Fruit fly (Drosophila melanogaster): ENCODE results near the gene CG5112.

Gene CG5112

DNA sequence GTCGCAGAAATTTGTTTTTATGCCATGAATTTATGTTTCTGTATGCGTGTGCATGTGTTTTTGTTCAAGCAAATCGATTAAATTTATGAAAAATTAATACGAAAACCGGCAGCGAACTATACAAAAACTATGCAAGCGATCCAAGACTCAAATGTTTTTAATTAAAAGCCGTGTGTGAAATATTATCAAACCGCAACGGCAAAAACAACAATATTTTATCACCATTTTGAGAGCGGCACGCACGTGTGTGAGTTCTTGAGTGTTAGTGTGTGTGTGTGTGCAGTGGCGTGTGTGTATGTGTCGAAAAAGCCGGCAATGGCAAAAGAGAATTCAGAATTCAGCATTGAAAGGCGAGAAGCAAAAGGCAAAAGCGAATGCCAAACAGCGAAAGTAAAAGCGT, 27.3 kb downstream of the CG5112 start:
- TF ChIP-seq CG32767 (GFP tag; IDR thresholded peaks at IDR 0.05) (0 out of 2 replicates have a peak, but pooled peaks have one; percentile 28), cg (GFP tag; optimal IDR thresholded peaks at IDR 0.05) (peak; percentile 60), CG6683 (GFP tag; optimal IDR thresholded peaks at IDR 0.05) (no peak), Med (GFP tag) (peak; percentile 49)

DNA sequence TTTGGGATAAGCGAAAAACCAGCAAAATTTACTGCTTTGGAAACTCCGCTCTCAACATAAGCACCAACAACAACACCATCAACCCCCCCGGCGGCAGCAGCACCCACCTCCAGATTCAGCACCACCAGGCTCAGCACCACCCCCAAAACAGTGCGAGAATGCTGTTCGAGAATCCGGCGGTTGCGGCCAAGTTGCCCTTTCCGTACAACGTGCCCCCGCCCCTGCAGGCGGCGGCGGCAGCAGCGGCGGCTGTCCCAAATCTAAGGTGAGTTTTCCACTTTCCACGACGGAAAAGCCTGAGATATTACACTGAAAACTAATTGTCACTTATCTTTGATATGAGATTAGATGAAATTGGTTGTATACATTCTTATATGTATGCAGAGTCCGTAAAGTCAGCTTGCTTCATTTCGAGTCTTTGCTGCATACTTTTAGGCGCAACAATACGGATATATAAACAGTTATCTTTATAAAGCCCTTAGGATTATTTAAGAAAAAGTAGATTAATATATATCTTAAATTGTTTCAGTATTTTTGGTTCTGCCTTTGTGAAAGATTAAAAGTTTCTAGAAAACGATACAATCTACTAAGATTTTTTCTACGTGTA, 28.3 kb downstream of the CG5112 start:
- TF ChIP-seq kni (GFP tag; optimal IDR thresholded peaks at IDR 0.05), result no peak
- peak; percentile 60 for TF ChIP-seq CG31441 (GFP tag; IDR thresholded peaks at IDR 0.05)
- peak; percentile 47 for TF ChIP-seq dmrt99B (tag; optimal IDR thresholded peaks at IDR 0.05)
- TF ChIP-seq Chrac-16 (GFP tag; optimal IDR thresholded peaks at IDR 0.05), result peak; percentile 8
- no peak for TF ChIP-seq Antp (GFP tag; optimal IDR thresholded peaks at IDR 0.05)
- TF ChIP-seq Hmr (GFP tag; optimal IDR thresholded peaks at IDR 0.05), result peak; percentile 48
- TF ChIP-seq Xbp1 (GFP tag; optimal IDR thresholded peaks at IDR 0.05), result peak; percentile 12
- no peak for TF ChIP-seq tgo (GFP tag; IDR thresholded peaks at IDR 0.05)
- TF ChIP-seq dmrt11E (tag; optimal IDR thresholded peaks at IDR 0.05), result peak; percentile 29
- peak; percentile 60 for TF ChIP-seq gem (tag; optimal IDR thresholded peaks at IDR 0.05)
- no peak for TF ChIP-seq psq (GFP tag; optimal IDR thresholded peaks at IDR 0.05)
- TF ChIP-seq sc (optimal IDR thresholded peaks at IDR 0.05), result no peak
- peak; percentile 24 for TF ChIP-seq sc (GFP tag; optimal IDR thresholded peaks at IDR 0.05)
- TF ChIP-seq Blimp-1 (GFP tag; optimal IDR thresholded peaks at IDR 0.05), result peak; percentile 55
- TF ChIP-seq Oli (tag; optimal IDR thresholded peaks at IDR 0.05), result peak; percentile 40
- TF ChIP-seq Ptx1 (GFP tag; IDR thresholded peaks at IDR 0.05), result 0 out of 2 replicates have a peak, but pooled peaks have one; percentile 7
- TF ChIP-seq tio (GFP tag; optimal IDR thresholded peaks at IDR 0.05), result peak; percentile 45
- TF ChIP-seq sisA (GFP tag; IDR thresholded peaks at IDR 0.05), result no peak
- no peak for TF ChIP-seq Poxn (GFP tag; IDR thresholded peaks at IDR 0.05)
- TF ChIP-seq CG11504 (tag; optimal IDR thresholded peaks at IDR 0.05), result peak; percentile 63
- peak; percentile 71 for TF ChIP-seq Ets65A (GFP tag)
- peak; percentile 29 for TF ChIP-seq pros (GFP tag; optimal IDR thresholded peaks at IDR 0.05)
- TF ChIP-seq lola (GFP tag; optimal IDR thresholded peaks at IDR 0.05), result peak in 1 of 3 experiments; percentile 17
- peak; percentile 46 for TF ChIP-seq CG10979 (tag; optimal IDR thresholded peaks at IDR 0.05)
- no peak for TF ChIP-seq Sry-δ (GFP tag; optimal IDR thresholded peaks at IDR 0.05)
- peak; percentile 56 for TF ChIP-seq CG18262 (tag; optimal IDR thresholded peaks at IDR 0.05)
- peak; percentile 21 for TF ChIP-seq chn (GFP tag; optimal IDR thresholded peaks at IDR 0.05)
- peak; percentile 41 for TF ChIP-seq ATbp (GFP tag; optimal IDR thresholded peaks at IDR 0.05)
- TF ChIP-seq CG9437 (GFP tag; optimal IDR thresholded peaks at IDR 0.05), result peak; percentile 21
- TF ChIP-seq CG14710 (tag; optimal IDR thresholded peaks at IDR 0.05), result peak; percentile 18
- no peak for TF ChIP-seq yki (optimal IDR thresholded peaks at IDR 0.05)
- TF ChIP-seq pzg (GFP tag; optimal IDR thresholded peaks at IDR 0.05), result no peak
- peak; percentile 23 for TF ChIP-seq fd96Cb (tag; optimal IDR thresholded peaks at IDR 0.05)
- peak; percentile 35 for TF ChIP-seq PHDP (tag; optimal IDR thresholded peaks at IDR 0.05)
- TF ChIP-seq nerfin-1 (tag; optimal IDR thresholded peaks at IDR 0.05), result peak; percentile 82
- peak; percentile 3 for TF ChIP-seq lab (GFP tag; optimal IDR thresholded peaks at IDR 0.05)
- peak; percentile 23 for TF ChIP-seq CG17359 (tag; optimal IDR thresholded peaks at IDR 0.05)
- TF ChIP-seq CG17361 (GFP tag; IDR thresholded peaks at IDR 0.05), result peak; percentile 53; the same call in 2 of the 3 replicates
- TF ChIP-seq CG17328 (GFP tag; IDR thresholded peaks at IDR 0.05), result 0 out of 2 replicates have a peak, but pooled peaks have one; percentile 12
- TF ChIP-seq CoRest (tag; optimal IDR thresholded peaks at IDR 0.05), result peak; percentile 40
- peak in 1 of 2 experiments; percentile 43 for TF ChIP-seq bsh (GFP tag; optimal IDR thresholded peaks at IDR 0.05)
- peak; percentile 32 for TF ChIP-seq unpg (GFP tag; optimal IDR thresholded peaks at IDR 0.05)
- peak; percentile 22; the same call in 1 of the 2 replicates for TF ChIP-seq CG4360 (GFP tag; IDR thresholded peaks at IDR 0.05)
